Worm (Caenorhabditis elegans) whole organism, mixed stage, embryonic: ENCODE data around the gene fezf-1.

Experiments used
- bed-3 ChIP-seq: fragments of 200-800 bp; sonication (Bioruptor generic); optimal IDR thresholded peaks from 3 replicates; lab custom pipeline; 2018; ENCODE audit warnings: mild to moderate bottlenecking, missing genetic modification characterization, moderate library complexity, missing compliant biosample characterization
- blmp-1 ChIP-seq: fragments of 150-350 bp; optimal IDR thresholded peaks from 2 replicates; lab custom pipeline; 2014; ENCODE audit warnings: missing biosample characterization, missing genetic modification characterization
- ces-1 ChIP-seq: fragments of 150-350 bp; optimal IDR thresholded peaks from 2 replicates; lab custom pipeline; 2014; ENCODE audit warnings: missing biosample characterization, missing genetic modification reagents, missing genetic modification characterization
- elt-3 ChIP-seq: fragments of 150-350 bp; optimal IDR thresholded peaks from 2 replicates; lab custom pipeline; 2014; ENCODE audit warnings: missing biosample characterization, missing genetic modification characterization
- flh-1 ChIP-seq: fragments of 200-800 bp; sonication (Bioruptor generic); optimal IDR thresholded peaks from 2 replicates; lab custom pipeline; 2018; ENCODE audit warnings: mild to moderate bottlenecking, missing genetic modification characterization, moderate library complexity, missing compliant biosample characterization
- hlh-1 ChIP-seq: fragments of 150-350 bp; optimal IDR thresholded peaks from 2 replicates; lab custom pipeline; 2014; ENCODE audit warnings: missing biosample characterization, missing genetic modification reagents, missing genetic modification characterization
- lin-32 ChIP-seq: fragments of 200-800 bp; sonication (Bioruptor generic); optimal IDR thresholded peaks from 2 replicates; lab custom pipeline; 2018; ENCODE audit warnings: mild to moderate bottlenecking, missing genetic modification characterization, missing compliant biosample characterization
- nhr-237 ChIP-seq: fragments of 150-350 bp; optimal IDR thresholded peaks from 2 replicates; lab custom pipeline; 2014; ENCODE audit warnings: missing biosample characterization, missing genetic modification characterization
- nhr-28 ChIP-seq: fragments of 150-350 bp; optimal IDR thresholded peaks from 2 replicates; lab custom pipeline; 2014; ENCODE audit warnings: missing biosample characterization, missing genetic modification characterization
- pha-4 ChIP-seq: fragments of 150-350 bp; optimal IDR thresholded peaks from 2 replicates; lab custom pipeline; 2018; ENCODE audit warnings: missing biosample characterization, missing genetic modification reagents, missing genetic modification characterization
- snpc-4 ChIP-seq: fragments of 150-350 bp; optimal IDR thresholded peaks from 2 replicates; lab custom pipeline; 2014; ENCODE audit warnings: missing biosample characterization, missing genetic modification characterization
- unc-62 ChIP-seq: fragments of 150-350 bp; optimal IDR thresholded peaks from 2 replicates; lab custom pipeline; 2014; ENCODE audit warnings: missing biosample characterization, missing genetic modification reagents, missing genetic modification characterization
- ztf-11 ChIP-seq: fragments of 150-350 bp; optimal IDR thresholded peaks from 2 replicates; lab custom pipeline; 2014; ENCODE audit warnings: missing biosample characterization, missing genetic modification characterization

DNA sequence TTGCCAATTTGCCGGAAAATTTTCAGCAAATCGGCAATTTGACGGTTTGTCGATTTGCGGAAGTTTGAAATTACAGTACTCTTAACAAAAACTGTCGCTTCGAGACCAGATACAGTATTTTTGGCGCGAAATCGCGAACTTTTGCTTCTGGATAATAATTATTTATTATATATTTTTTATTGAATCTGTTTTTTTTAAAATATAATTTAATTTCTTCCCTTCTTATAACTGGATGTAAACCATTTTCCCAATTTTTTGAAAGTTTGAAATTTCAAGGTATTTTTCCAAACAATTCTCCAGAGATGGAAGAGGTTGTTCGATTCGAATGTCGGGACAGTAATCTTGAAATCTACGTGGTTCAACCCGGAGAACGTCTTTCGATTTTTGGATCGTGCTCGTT lies 43.7 kb upstream of the fezf-1 start, which contains the start of gene nol-9:
- TF ChIP-seq blmp-1 (tag; lab: Kevin White, UChicago) (no peak), unc-62 (GFP tag; lab: Kevin White, UChicago) (no peak), pha-4 (tag; lab: Kevin White, UChicago) (no peak), hlh-1 (no peak), lin-32 (no peak), elt-3 (no peak), snpc-4 (tag; lab: Kevin White, UChicago) (no peak), flh-1 (GFP tag; lab: Kevin White, UChicago) (no peak), ztf-11 (tag; lab: Kevin White, UChicago) (no peak), ces-1 (no peak), nhr-237 (tag; lab: Kevin White, UChicago) (no peak), nhr-28 (tag; lab: Kevin White, UChicago) (no peak), bed-3 (GFP tag; lab: Kevin White, UChicago) (no peak)
